Worm (Caenorhabditis elegans) whole organism, midembryonic: ENCODE measurements around the gene clec-7.
"Not testable (repeated sequence)": the region's sequence is repeated elsewhere in the genome, so short reads cannot be mapped to it uniquely, and the experiment has no call there.

ENCODE experiments used
- T22C8.4 ChIP-seq: fragments of 200-800 bp; sonication (Bioruptor generic); IDR thresholded peaks from 2 replicates; pipeline ENCODE4 v1.3.6; 2022; ENCODE audit warnings: missing genetic modification characterization, missing compliant biosample characterization
- cog-1 ChIP-seq: sonication (generic microtip); optimal IDR thresholded peaks from 2 replicates; lab custom pipeline; 2016; ENCODE audit warnings: missing genetic modification characterization, missing compliant biosample characterization
- flt-1 ChIP-seq: fragments of 200-800 bp; sonication (Bioruptor generic); IDR thresholded peaks from 2 replicates; pipeline ENCODE4 v1.3.6; 2022; ENCODE audit warnings: missing genetic modification characterization, missing compliant biosample characterization
- klf-2 ChIP-seq: fragments of 200-800 bp; sonication (Bioruptor generic); conservative IDR thresholded peaks from 2 replicates; pipeline ENCODE4 v1.3.6; 2022; ENCODE audit warnings: missing genetic modification reagents, missing genetic modification characterization, missing compliant biosample characterization
- med-1 ChIP-seq: sonication (generic microtip); optimal IDR thresholded peaks from 2 replicates; lab custom pipeline; 2017; ENCODE audit warnings: missing genetic modification characterization, mild to moderate bottlenecking, missing compliant biosample characterization, antibody characterized with exemption, missing genetic modification reagents; ENCODE audit not compliant: insufficient read depth
- ref-1 ChIP-seq: fragments of 200-800 bp; sonication (Bioruptor generic); conservative IDR thresholded peaks from 2 replicates; pipeline ENCODE4 v1.3.6; 2022; ENCODE audit warnings: missing genetic modification reagents, missing genetic modification characterization, missing compliant biosample characterization
- tab-1 ChIP-seq: fragments of 200-800 bp; sonication (Bioruptor generic); IDR thresholded peaks from 2 replicates; pipeline ENCODE4 v1.3.6; 2022; ENCODE audit warnings: missing genetic modification characterization, missing compliant biosample characterization
- ztf-23 ChIP-seq: fragments of 200-800 bp; sonication (Bioruptor generic); IDR thresholded peaks from 2 replicates; pipeline ENCODE4 v1.3.6; 2022; ENCODE audit warnings: missing genetic modification reagents, missing genetic modification characterization, missing compliant biosample characterization
- ztf-29 ChIP-seq: fragments of 200-800 bp; sonication (Bioruptor generic); IDR thresholded peaks from 2 replicates; pipeline ENCODE4 v1.3.6; 2022; ENCODE audit warnings: missing genetic modification reagents, missing genetic modification characterization, missing compliant biosample characterization

clec-7 gene

DNA sequence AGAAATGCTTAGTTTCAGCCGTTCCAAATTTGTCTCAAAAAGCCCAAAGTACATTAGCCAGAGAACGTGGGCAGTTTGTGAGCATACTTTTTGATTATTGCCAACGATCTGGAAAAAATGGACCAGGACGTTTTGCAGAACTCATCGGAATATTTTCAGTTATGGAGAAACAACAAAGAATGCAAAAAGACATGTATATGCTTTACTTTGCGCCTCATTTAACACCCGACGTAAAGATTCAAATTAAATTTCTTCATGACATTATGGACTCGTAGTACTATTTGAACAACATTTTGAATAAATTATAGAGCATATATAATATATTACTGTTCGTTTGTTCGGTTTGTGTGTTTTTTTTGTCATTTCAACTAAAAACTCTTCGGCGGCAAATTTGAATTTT, 15.3 kb downstream of the clec-7 start, which contains the start of gene srh-244:
TSS of gene srh-244 (plus strand) at position 301 of the 400 bp plus-strand sequence.
- TF ChIP-seq klf-2 (GFP tag; lab: Robert Waterston, UW) (no peak), tab-1 (GFP tag; lab: Robert Waterston, UW) (no peak), ztf-23 (no peak), flt-1 (no peak), med-1 (GFP tag; lab: Kevin White, UChicago) (no peak), ztf-29 (no peak), cog-1 (tag; lab: Kevin White, UChicago) (no peak), ref-1 (GFP tag; lab: Robert Waterston, UW) (no peak), T22C8.4 (GFP tag; lab: Robert Waterston, UW) (no peak)

DNA sequence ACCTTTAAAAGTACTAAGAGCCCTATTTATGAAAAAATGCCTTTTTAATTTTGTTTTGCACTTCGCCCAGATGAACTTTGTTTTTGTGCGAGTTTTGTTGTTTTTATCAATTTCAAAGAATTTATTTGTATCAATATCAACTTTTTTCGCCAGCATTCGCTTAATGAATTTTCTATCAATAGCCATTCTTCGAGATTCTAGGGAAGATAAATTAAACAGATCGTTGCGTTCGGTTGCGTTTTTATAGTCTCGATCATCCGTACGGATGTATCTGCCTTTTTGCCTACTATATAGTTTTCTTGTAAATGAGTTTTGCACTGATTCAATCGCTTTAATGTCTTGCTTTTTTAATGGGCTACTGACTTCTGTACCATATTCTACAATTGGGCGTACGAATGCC, 17.3 kb downstream of the clec-7 start, which contains the start of gene nhr-147:
TSS of gene nhr-147 (plus strand) at position 301 of the 400 bp plus-strand sequence.
- not testable (repeated sequence) for TF ChIP-seq ref-1 (GFP tag; lab: Robert Waterston, UW); flt-1; T22C8.4 (GFP tag; lab: Robert Waterston, UW)

DNA sequence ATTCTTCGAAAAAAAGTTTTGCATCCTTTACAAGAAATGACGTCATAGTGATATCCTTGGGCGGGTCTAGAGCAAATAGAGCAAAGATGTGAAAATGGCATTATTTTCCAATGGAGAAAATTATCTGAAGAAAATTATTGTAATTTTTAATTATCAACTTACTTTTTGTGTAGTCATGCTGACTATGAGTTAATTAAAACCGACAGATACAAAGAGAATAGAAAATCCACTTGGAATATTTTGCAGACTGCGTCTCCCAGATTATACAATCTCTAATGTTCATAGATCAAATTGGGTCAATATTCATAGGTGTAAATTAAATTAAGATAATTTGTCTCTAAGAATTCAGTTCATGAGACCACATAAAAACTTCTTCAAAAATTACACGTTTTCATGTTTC, 21.3 kb downstream of the clec-7 start, which contains the start of gene nhr-149:
TSS of gene nhr-149 (minus strand) at position 101 of the 400 bp plus-strand sequence.
- TF ChIP-seq med-1 (GFP tag; lab: Kevin White, UChicago) (no peak), tab-1 (GFP tag; lab: Robert Waterston, UW) (no peak), klf-2 (GFP tag; lab: Robert Waterston, UW) (no peak), ref-1 (GFP tag; lab: Robert Waterston, UW) (no peak), ztf-29 (no peak), flt-1 (no peak), ztf-23 (no peak), cog-1 (tag; lab: Kevin White, UChicago) (no peak), T22C8.4 (GFP tag; lab: Robert Waterston, UW) (no peak)

DNA sequence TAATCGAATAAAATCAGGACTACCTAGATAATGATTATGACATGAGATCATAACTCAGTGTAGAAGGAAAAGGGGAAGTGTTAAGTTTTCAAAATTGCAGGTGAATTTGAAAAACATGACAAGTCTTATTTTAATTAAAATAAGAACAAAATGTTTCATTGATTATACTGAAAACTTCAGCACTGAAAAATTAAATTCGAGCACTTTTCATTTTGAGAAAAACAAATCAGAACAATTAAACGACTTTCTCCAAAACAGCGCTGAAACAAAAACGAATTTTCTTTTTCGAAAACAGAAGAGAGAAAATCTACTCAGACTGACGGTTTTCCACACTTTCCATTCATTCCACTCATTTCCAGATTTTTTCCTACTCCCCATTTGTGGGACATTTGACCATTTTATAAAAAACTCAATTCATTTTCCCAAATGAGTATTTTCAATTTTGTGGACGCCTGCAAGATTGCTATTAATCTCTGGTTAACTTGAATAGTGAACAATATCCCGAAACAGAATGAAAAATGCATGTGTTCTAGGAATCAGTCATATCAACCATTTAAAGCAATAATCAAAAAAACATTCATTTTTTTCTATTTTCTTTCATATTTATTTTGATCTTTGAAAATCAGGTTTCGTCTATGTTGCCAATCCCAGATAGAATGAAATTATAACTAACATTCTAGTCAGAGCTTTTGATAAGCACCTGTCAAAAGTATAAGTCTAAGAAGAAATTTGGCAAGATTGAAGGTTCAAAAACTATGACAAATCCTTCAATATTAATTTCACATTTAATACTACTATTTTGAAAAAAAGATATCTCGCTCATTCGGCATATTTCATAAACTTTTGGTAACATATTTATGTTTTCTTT, 24.2 kb downstream of the clec-7 start, which contains the start of the genes srh-231 and srh-275:
TSS of gene srh-231 (minus strand) at position 51 of the 868 bp plus-strand sequence.
TSS of gene srh-275 (plus strand) at position 818 of the 868 bp plus-strand sequence.
- TF ChIP-seq klf-2 (GFP tag; lab: Robert Waterston, UW) (no peak), ref-1 (GFP tag; lab: Robert Waterston, UW) (no peak), cog-1 (tag; lab: Kevin White, UChicago) (no peak), ztf-23 (no peak), med-1 (GFP tag; lab: Kevin White, UChicago) (no peak)

DNA sequence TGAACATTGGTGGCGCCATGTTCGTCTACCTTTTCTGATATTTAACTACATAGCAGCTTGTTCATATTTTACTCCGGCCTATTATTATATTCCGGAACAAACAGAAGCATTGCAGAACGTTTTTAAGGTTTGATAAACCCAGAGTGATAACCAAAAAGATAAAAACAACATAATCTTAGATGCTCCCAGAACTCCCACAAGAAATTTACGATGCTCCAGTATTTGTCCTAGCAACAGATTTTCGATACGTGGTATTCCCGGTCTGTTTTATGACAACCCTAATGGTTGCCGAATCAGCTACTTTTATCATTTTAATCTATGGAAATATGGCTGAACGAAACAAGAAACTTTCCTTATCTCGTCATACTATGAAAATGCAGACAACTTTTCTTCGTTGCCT, 25.4 kb downstream of the clec-7 start:
- TF ChIP-seq ztf-23 (no peak), flt-1 (no peak), med-1 (GFP tag; lab: Kevin White, UChicago) (no peak), cog-1 (tag; lab: Kevin White, UChicago) (no peak), T22C8.4 (GFP tag; lab: Robert Waterston, UW) (no peak), ztf-29 (no peak), tab-1 (GFP tag; lab: Robert Waterston, UW) (no peak), klf-2 (GFP tag; lab: Robert Waterston, UW) (no peak), ref-1 (GFP tag; lab: Robert Waterston, UW) (no peak)

DNA sequence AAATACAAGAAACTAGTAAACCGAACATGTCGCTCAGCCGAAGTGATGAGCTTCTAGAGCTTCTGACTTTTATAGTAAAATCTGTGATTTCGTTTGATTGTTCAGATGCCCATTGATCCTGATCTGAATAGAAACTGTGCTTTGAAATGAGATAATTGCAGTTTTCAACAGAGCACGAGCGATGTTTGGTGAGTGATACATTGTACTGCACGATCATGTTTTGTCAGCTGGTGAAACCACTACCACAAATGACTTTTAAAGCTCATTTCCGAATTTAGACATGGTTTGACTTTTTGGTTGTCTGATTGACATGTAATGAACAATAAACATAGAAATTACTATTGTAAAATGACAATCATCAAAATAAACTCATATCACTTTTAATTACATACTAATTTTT, 27.3 kb downstream of the clec-7 start, which contains the start of gene tag-293:
TSS of gene tag-293 (minus strand) at position 101 of the 400 bp plus-strand sequence.
- TF ChIP-seq ztf-29, result no peak
- TF ChIP-seq klf-2 (GFP tag; lab: Robert Waterston, UW), result no peak
- TF ChIP-seq tab-1 (GFP tag; lab: Robert Waterston, UW), result no peak
- TF ChIP-seq T22C8.4 (GFP tag; lab: Robert Waterston, UW), result no peak
- TF ChIP-seq cog-1 (tag; lab: Kevin White, UChicago), result no peak
- no peak for TF ChIP-seq ztf-23
- TF ChIP-seq med-1 (GFP tag; lab: Kevin White, UChicago), result no peak
- no peak for TF ChIP-seq flt-1
- no peak for TF ChIP-seq ref-1 (GFP tag; lab: Robert Waterston, UW)

DNA sequence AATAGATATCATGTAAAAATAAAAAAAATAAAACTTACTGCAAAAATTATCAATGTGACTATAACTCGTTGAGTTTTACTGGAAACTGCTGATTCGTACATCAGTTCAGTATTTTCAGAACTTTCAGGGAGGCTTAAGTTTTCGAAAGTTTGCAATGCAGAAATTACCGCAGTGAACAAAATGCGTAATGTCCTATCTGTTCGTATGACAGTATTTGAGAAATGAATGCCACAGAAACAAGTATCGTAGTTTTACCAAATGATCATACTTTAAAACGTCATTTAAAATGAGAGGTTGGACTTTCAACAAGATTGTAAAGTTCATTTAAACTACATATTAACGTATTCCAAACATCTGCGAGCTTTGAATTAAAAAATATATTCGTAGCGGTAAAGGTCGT, 28.5 kb downstream of the clec-7 start, which contains the start of gene C03G6.21:
TSS of gene C03G6.21 (minus strand) at position 101 of the 400 bp plus-strand sequence.
- TF ChIP-seq cog-1 (tag; lab: Kevin White, UChicago) (no peak), med-1 (GFP tag; lab: Kevin White, UChicago) (no peak), ztf-29 (no peak), flt-1 (no peak), klf-2 (GFP tag; lab: Robert Waterston, UW) (no peak), ztf-23 (no peak), T22C8.4 (GFP tag; lab: Robert Waterston, UW) (no peak), ref-1 (GFP tag; lab: Robert Waterston, UW) (no peak), tab-1 (GFP tag; lab: Robert Waterston, UW) (no peak)

DNA sequence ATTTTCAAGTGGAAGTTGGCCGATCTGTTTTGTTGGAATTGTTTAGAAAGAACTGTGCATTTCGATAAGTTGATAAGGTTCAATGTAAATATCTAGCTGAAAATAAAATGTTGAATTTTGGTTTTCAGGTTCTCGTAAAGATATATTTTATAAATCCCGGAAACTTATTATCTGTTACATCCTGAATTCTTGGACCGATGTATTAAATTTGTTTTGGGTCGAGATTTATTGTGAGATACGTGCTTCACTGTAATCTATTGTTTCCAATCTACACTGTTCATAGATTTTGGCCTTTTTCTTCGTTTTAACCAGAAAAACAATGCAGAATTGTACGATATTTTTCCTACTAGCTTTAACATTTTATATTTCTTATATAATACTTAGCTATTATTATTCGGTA, 28.9 kb downstream of the clec-7 start, which contains the start of gene C03G6.6:
TSS of gene C03G6.6 (plus strand) at position 301 of the 400 bp plus-strand sequence.
- TF ChIP-seq tab-1 (GFP tag; lab: Robert Waterston, UW) (no peak), med-1 (GFP tag; lab: Kevin White, UChicago) (no peak), ztf-23 (no peak), ztf-29 (no peak), T22C8.4 (GFP tag; lab: Robert Waterston, UW) (no peak), ref-1 (GFP tag; lab: Robert Waterston, UW) (no peak), klf-2 (GFP tag; lab: Robert Waterston, UW) (no peak), flt-1 (no peak)

DNA sequence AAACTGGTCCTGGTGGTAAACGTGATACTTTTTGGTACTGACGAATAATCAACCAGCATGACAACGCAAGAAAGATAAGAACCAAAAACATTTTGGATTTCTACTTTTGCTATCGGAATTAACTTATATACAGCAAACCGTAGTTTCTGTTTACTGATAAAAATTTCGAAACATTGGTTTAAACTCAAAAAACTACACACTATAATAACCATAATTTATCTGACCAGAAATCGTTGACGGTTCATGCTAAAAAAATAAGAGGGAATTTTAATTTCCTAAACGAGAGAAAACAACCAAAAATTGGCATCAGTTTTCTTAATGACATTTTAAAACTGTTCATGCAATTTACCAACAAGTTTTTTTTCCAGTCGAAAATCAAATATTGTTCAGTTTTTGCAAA, 33.5 kb downstream of the clec-7 start, which contains the start of gene cyp-35A1:
TSS of gene cyp-35A1 (minus strand) at position 101 of the 400 bp plus-strand sequence.
- TF ChIP-seq klf-2 (GFP tag; lab: Robert Waterston, UW) (no peak), cog-1 (tag; lab: Kevin White, UChicago) (no peak), T22C8.4 (GFP tag; lab: Robert Waterston, UW) (no peak), flt-1 (no peak), ztf-29 (no peak)
